Fruit fly (Drosophila melanogaster): ENCODE results near the gene CG14402.

CG14402 gene

DNA sequence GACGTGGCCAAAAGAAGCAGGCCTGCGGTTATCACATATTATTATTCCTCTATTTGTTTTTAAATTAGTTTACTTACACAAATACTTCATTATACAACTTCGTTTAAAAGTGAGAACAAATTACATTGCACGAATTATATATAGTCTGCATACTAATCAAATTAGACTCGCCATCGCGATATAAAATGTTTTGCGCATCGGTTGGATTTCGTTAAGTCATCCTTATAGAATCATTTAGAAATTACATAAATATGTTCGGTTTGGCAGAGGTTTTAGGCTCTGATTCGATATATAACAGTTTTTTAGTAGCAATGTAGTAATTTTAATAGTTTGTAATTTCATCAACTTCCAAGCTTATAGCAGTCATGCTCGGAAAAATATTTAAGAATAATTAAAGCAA, 11.2 kb upstream of the CG14402 start, which contains the start of gene Spn38F:
Gene Spn38F, minus strand, starts transcription at position 101 of the 400 bp plus-strand sequence.
- TF ChIP-seq sage (GFP tag; optimal IDR thresholded peaks at IDR 0.05) (no peak), psq (GFP tag; optimal IDR thresholded peaks at IDR 0.05) (no peak), tai (GFP tag; optimal IDR thresholded peaks at IDR 0.05) (no peak), Myc (optimal IDR thresholded peaks at IDR 0.05) (no peak), dl (GFP tag; optimal IDR thresholded peaks at IDR 0.05; ENCODE audit: insufficient read depth in 1 of 2, partially characterized antibody in 2 of 2) (no peak), brk (GFP tag; optimal IDR thresholded peaks at IDR 0.05) (no peak), Hr83 (GFP tag; optimal IDR thresholded peaks at IDR 0.05; ENCODE audit: poor library complexity, severe bottlenecking) (no peak), rgr (GFP tag; optimal IDR thresholded peaks at IDR 0.05) (no peak), CrebA (GFP tag; optimal IDR thresholded peaks at IDR 0.05; ENCODE audit: borderline replicate concordance) (no peak), br (GFP tag; optimal IDR thresholded peaks at IDR 0.05) (no peak), HLH106 (tag; optimal IDR thresholded peaks at IDR 0.05) (no peak)

DNA sequence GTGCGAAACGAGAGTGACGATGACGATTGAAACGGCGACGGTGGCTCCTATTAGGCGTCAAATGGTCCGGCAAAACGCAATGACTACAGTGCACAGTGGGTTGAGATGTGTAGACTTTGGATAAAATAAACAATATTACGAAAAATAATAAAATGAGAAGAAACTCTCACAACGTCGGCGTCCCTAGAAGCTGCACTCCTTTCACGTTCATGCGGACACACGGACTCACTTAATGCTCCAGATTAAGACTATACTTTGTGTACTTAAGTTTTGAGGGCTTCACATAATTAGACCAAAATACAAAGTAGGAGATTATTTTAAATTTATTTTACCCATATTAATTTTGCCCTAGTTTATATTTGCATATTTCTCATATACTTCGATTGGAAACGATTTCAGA, 9.1 kb upstream of the CG14402 start:
- TF ChIP-seq woc (GFP tag; optimal IDR thresholded peaks at IDR 0.05) (no peak), brk (GFP tag; optimal IDR thresholded peaks at IDR 0.05) (no peak), Dif (GFP tag; optimal IDR thresholded peaks at IDR 0.05; ENCODE audit: partially characterized antibody) (no peak), usp (GFP tag; optimal IDR thresholded peaks at IDR 0.05) (no peak), lola (GFP tag; optimal IDR thresholded peaks at IDR 0.05) (no peak)

DNA sequence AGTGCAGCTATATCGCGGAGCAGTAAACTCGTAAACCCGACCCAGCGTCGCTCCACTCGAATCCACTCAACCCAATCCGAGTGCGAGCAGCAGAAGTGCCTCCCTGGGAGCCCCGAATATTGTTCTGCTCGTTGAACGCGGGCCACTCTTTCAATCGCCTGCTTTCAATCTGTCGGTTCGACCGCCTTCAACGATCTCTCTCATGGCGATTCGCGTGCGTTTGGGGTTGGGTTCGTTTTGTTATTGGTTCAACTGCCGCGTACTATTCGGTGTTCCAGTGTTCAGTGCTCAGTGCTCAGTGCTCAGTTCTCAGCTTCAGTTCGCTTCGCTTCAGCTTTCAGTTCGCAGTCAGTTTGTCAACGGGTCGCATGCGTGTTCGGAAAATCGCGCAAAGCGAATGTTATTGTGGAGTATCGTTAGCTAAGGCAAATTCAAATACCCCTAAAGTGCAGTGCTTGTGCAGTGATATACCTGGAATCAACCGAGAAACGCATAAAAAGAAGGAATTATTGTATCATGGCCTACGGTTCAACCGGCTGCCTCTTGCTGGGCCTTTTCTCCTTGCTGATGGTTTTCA, 8.6 kb upstream of the CG14402 start, which contains the start of gene CG31676:
Gene CG31676, plus strand, starts transcription at position 289 of the 577 bp plus-strand sequence.
- TF ChIP-seq OdsH (GFP tag; optimal IDR thresholded peaks at IDR 0.05): no peak
- no peak for TF ChIP-seq dmrt93B (GFP tag; optimal IDR thresholded peaks at IDR 0.05)
- TF ChIP-seq CG9705 (GFP tag; optimal IDR thresholded peaks at IDR 0.05): no peak

DNA sequence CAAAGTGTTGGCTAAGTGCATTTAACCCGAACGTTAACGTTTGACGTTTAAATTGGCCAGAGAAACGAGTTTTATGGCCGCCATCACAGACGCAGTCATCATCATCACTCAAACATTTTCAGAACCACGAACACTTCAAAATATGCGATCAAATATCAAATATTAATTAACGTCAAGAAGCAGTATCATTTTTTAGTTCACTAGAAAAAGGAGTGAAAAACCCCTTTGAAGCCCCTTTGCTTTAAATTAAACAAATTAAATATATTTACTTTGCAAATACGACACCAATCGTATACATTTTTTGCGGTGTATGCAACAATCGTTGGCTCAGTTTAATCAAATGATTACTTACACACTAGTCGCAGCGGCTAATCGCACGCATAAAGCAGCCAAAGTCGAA, 4.7 kb upstream of the CG14402 start:
- TF ChIP-seq sage (GFP tag; optimal IDR thresholded peaks at IDR 0.05) (no peak), jim (GFP tag; optimal IDR thresholded peaks at IDR 0.05) (no peak), dsf (GFP tag; optimal IDR thresholded peaks at IDR 0.05; ENCODE audit: borderline replicate concordance) (no peak), h (GFP tag; optimal IDR thresholded peaks at IDR 0.05) (no peak), N (GFP tag; optimal IDR thresholded peaks at IDR 0.05) (no peak), Hnf4 (GFP tag; optimal IDR thresholded peaks at IDR 0.05) (no peak), CrebA (GFP tag; optimal IDR thresholded peaks at IDR 0.05; ENCODE audit: borderline replicate concordance) (no peak), Jra (GFP tag; optimal IDR thresholded peaks at IDR 0.05) (no peak), sv (GFP tag; optimal IDR thresholded peaks at IDR 0.05) (no peak), Sp1 (GFP tag; optimal IDR thresholded peaks at IDR 0.05) (no peak), dmrt93B (GFP tag; optimal IDR thresholded peaks at IDR 0.05) (no peak), tai (GFP tag; optimal IDR thresholded peaks at IDR 0.05) (no peak), rgr (GFP tag; optimal IDR thresholded peaks at IDR 0.05) (no peak), dl (GFP tag; optimal IDR thresholded peaks at IDR 0.05; ENCODE audit: insufficient read depth in 1 of 2, partially characterized antibody in 2 of 2) (no peak), foxo (GFP tag; optimal IDR thresholded peaks at IDR 0.05) (no peak), ey (GFP tag; optimal IDR thresholded peaks at IDR 0.05) (no peak)

DNA sequence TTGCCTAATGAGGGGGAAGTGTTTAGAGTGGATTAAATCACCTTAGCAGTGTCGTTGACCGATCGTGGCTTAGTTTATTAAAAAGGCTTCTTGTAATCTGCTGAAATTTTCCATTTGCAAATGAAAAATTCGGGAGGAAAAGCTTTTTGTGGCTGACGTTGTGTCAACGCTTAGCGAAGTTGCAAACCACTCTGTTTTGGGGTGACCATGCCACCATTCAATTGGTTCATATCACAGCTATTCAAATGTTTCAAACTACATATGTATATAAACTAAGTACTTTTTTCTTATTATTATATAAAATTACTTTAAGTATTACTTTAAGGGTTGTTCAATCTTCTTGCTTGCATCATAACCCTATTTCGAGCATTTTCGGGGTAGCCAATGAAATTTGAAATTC, 2.5 kb downstream of the CG14402 start:
- TF ChIP-seq Abd-B (GFP tag; optimal IDR thresholded peaks at IDR 0.05) (no peak), CG32264 (GFP tag; optimal IDR thresholded peaks at IDR 0.05) (no peak), usp (GFP tag; optimal IDR thresholded peaks at IDR 0.05) (no peak), OdsH (GFP tag; optimal IDR thresholded peaks at IDR 0.05) (no peak), h (GFP tag; optimal IDR thresholded peaks at IDR 0.05) (no peak), GATAd (GFP tag; optimal IDR thresholded peaks at IDR 0.05) (no peak), CrebA (GFP tag; optimal IDR thresholded peaks at IDR 0.05; ENCODE audit: borderline replicate concordance) (no peak), sage (GFP tag; optimal IDR thresholded peaks at IDR 0.05) (no peak)

Measured in whole organism, wandering third instar larva.